Worm (Caenorhabditis elegans): ENCODE data around the gene C35B1.3.
"Not testable (repeated sequence)": the region's sequence is repeated elsewhere in the genome, so short reads cannot be mapped to it uniquely, and the experiment has no call there.

The C35B1.3 gene

DNA sequence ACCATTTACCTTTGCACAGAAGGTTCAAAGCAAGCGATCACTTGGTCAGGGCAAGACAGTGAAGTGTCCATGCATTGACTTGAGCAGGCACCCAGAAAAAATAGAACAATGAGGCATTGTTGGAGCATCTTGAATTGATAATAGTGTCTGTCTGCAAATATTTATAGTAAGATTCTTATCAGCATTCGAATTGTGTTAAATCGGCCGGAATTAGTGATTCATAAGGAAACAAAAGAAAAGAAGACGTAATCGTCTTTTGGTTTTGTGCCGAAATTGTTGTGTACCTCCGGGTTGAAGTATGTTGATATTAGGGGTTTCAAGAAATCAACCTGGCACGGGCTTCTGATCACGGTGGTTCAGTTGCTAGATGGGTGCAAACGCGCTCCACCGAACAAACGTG, 39.3 kb downstream of the C35B1.3 start, which contains the start of gene F49F1.5:
F49F1.5 (minus strand) TSS at position 153 of the 400 bp plus-strand sequence.
- TF ChIP-seq zim-3 (tag; optimal IDR thresholded peaks at IDR 0.05) (no peak), B0336.3 (GFP tag; IDR thresholded peaks at IDR 0.05) (no peak), ceh-91 (GFP tag; IDR thresholded peaks at IDR 0.05) (no peak), hmg-20 (GFP tag; IDR thresholded peaks at IDR 0.05) (no peak), madf-3 (GFP tag; IDR thresholded peaks at IDR 0.05) (no peak), F52B5.7 (tag; optimal IDR thresholded peaks at IDR 0.05) (no peak), efl-1 (GFP tag; optimal IDR thresholded peaks at IDR 0.05) (no peak), hsf-1 (GFP tag; IDR thresholded peaks at IDR 0.05) (no peak), tbp1 (GFP tag; optimal IDR thresholded peaks at IDR 0.05) (no peak), snpc-1.3 (tag; optimal IDR thresholded peaks at IDR 0.05; ENCODE audit: insufficient read depth) (no peak), dpff-1 (tag; optimal IDR thresholded peaks at IDR 0.05) (no peak), F57C9.4 (tag; optimal IDR thresholded peaks at IDR 0.05) (no peak), atf-7 (tag; optimal IDR thresholded peaks at IDR 0.05) (no peak), unc-130 (GFP tag; optimal IDR thresholded peaks at IDR 0.05) (no peak), nfya-1 (tag; optimal IDR thresholded peaks at IDR 0.05; ENCODE audit: borderline replicate concordance, insufficient read depth) (no peak)

ce11 chrIV:4121055-4121454, 40.1 kb downstream of the C35B1.3 start:
- TF ChIP-seq nhr-80 (tag; optimal IDR thresholded peaks at IDR 0.05) = peak; percentile 19
- TF ChIP-seq athp-1 (tag; optimal IDR thresholded peaks at IDR 0.05) = no peak

DNA sequence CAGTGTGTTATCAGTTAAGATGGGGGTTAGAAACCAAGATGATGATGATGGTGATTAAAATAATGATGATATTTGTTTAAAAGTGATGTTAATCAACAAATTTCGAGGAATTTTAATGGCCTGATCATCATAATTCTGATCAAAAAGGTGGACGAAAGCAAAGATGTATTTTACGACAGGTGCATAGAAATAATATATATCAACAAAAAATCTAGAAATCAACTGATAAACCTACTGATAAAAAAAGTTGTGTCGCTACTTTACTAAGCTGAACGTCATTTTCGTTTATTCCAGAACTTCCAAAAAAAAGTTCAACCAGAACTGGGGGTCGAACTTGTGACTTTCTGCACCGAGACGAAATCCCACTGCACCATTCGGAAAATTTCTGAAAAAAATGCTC, 42.1 kb downstream of the C35B1.3 start, which contains the start of gene mul-1:
mul-1 (minus strand) TSS at position 84 of the 400 bp plus-strand sequence.
- TF ChIP-seq nhr-80 (tag; optimal IDR thresholded peaks at IDR 0.05) (peak; percentile 46), F57C9.4 (tag; optimal IDR thresholded peaks at IDR 0.05) (no peak)

ce11 chrIV:4125657-4126056, 44.7 kb downstream of the C35B1.3 start, which contains the start of gene F49F1.7:
Gene F49F1.7, minus strand, starts transcription at chrIV:4125757.
- TF ChIP-seq gei-17 (GFP tag; optimal IDR thresholded peaks at IDR 0.05); madf-8 (GFP tag; conservative IDR thresholded peaks at IDR 0.05); attf-5 (GFP tag; optimal IDR thresholded peaks at IDR 0.05): not testable (repeated sequence)

All from whole organism, young adult.